Comparison of ENCODE assay signal across 1 fruit fly cellular context in genomic region chr3R:30255255-30256121, dm6.
TF ChIP-seq lines count a peak whose summit lies in the region.

No protein-coding gene starts in this region.

TF ChIP-seq in whole organism, embryonic, 481 proteins besides CTCF, POLR2A, EP300 and RAD21 (continued from another document):
- TF ChIP-seq sim (GFP tag; IDR thresholded peaks at IDR 0.05; lab: Robert Waterston, UW) (peak; percentile 43; the same call in 1 of the 2 replicates), CG1603 (tag; optimal IDR thresholded peaks at IDR 0.05; lab: Kevin White, UChicago) (peak; percentile 51), CG18599 (GFP tag; optimal IDR thresholded peaks at IDR 0.05; lab: Kevin White, UChicago) (no peak), CG15514 (GFP tag; optimal IDR thresholded peaks at IDR 0.05; lab: Kevin White, UChicago) (no peak), Sox100B (GFP tag; optimal IDR thresholded peaks at IDR 0.05; lab: Kevin White, UChicago) (no peak), cato (GFP tag; optimal IDR thresholded peaks at IDR 0.05; lab: Kevin White, UChicago; ENCODE audit: borderline replicate concordance) (no peak), CG6689 (GFP tag; IDR thresholded peaks at IDR 0.05; lab: Robert Waterston, UW) (peak; percentile 34; the same call in 1 of the 2 replicates), corto (GFP tag; optimal IDR thresholded peaks at IDR 0.05; lab: Kevin White, UChicago) (peak; percentile 87), Aef1 (GFP tag; IDR thresholded peaks at IDR 0.05; lab: Robert Waterston, UW) (no peak), CG9932 (GFP tag; IDR thresholded peaks at IDR 0.05; lab: Robert Waterston, UW) (no peak), dmrt11E (tag; optimal IDR thresholded peaks at IDR 0.05; lab: Kevin White, UChicago) (peak; percentile 41), HmgZ (tag; optimal IDR thresholded peaks at IDR 0.05; lab: Kevin White, UChicago) (no peak), tio (GFP tag; optimal IDR thresholded peaks at IDR 0.05; lab: Kevin White, UChicago) (no peak), Eip74EF (GFP tag; optimal IDR thresholded peaks at IDR 0.05; lab: Kevin White, UChicago) (no peak), emc (GFP tag; optimal IDR thresholded peaks at IDR 0.05; lab: Kevin White, UChicago) (no peak), CG5180 (GFP tag; optimal IDR thresholded peaks at IDR 0.05; lab: Kevin White, UChicago) (peak; percentile 9), CG17568 (GFP tag; optimal IDR thresholded peaks at IDR 0.05; lab: Kevin White, UChicago) (peak; percentile 63), CG6854 (GFP tag; optimal IDR thresholded peaks at IDR 0.05; lab: Kevin White, UChicago) (no peak)
